Worm (Caenorhabditis elegans) whole organism, midembryonic: Measurements from ENCODE around the gene F45E4.5.

Experiments
- T22C8.4 ChIP-seq: fragments of 200-800 bp; sonication (Bioruptor generic); IDR thresholded peaks from 2 replicates; pipeline ENCODE4 v1.3.6; 2022; ENCODE audit warnings: missing genetic modification characterization, missing compliant biosample characterization
- cog-1 ChIP-seq: sonication (generic microtip); optimal IDR thresholded peaks from 2 replicates; lab custom pipeline; 2016; ENCODE audit warnings: missing genetic modification characterization, missing compliant biosample characterization
- flt-1 ChIP-seq: fragments of 200-800 bp; sonication (Bioruptor generic); IDR thresholded peaks from 2 replicates; pipeline ENCODE4 v1.3.6; 2022; ENCODE audit warnings: missing genetic modification characterization, missing compliant biosample characterization
- klf-2 ChIP-seq: fragments of 200-800 bp; sonication (Bioruptor generic); conservative IDR thresholded peaks from 2 replicates; pipeline ENCODE4 v1.3.6; 2022; ENCODE audit warnings: missing genetic modification reagents, missing genetic modification characterization, missing compliant biosample characterization
- med-1 ChIP-seq: sonication (generic microtip); optimal IDR thresholded peaks from 2 replicates; lab custom pipeline; 2017; ENCODE audit warnings: missing genetic modification characterization, mild to moderate bottlenecking, missing compliant biosample characterization, antibody characterized with exemption, missing genetic modification reagents; ENCODE audit not compliant: insufficient read depth
- ref-1 ChIP-seq: fragments of 200-800 bp; sonication (Bioruptor generic); conservative IDR thresholded peaks from 2 replicates; pipeline ENCODE4 v1.3.6; 2022; ENCODE audit warnings: missing genetic modification reagents, missing genetic modification characterization, missing compliant biosample characterization
- tab-1 ChIP-seq: fragments of 200-800 bp; sonication (Bioruptor generic); IDR thresholded peaks from 2 replicates; pipeline ENCODE4 v1.3.6; 2022; ENCODE audit warnings: missing genetic modification characterization, missing compliant biosample characterization
- ztf-23 ChIP-seq: fragments of 200-800 bp; sonication (Bioruptor generic); IDR thresholded peaks from 2 replicates; pipeline ENCODE4 v1.3.6; 2022; ENCODE audit warnings: missing genetic modification reagents, missing genetic modification characterization, missing compliant biosample characterization
- ztf-29 ChIP-seq: fragments of 200-800 bp; sonication (Bioruptor generic); IDR thresholded peaks from 2 replicates; pipeline ENCODE4 v1.3.6; 2022; ENCODE audit warnings: missing genetic modification reagents, missing genetic modification characterization, missing compliant biosample characterization

- TF ChIP-seq ztf-23 (GFP tag; lab: Robert Waterston, UW) (no peak), med-1 (GFP tag; lab: Kevin White, UChicago) (no peak), ztf-29 (GFP tag; lab: Robert Waterston, UW) (no peak), klf-2 (GFP tag; lab: Robert Waterston, UW) (no peak), tab-1 (GFP tag; lab: Robert Waterston, UW) (no peak), T22C8.4 (GFP tag; lab: Robert Waterston, UW) (no peak), flt-1 (GFP tag; lab: Robert Waterston, UW) (no peak), ref-1 (GFP tag; lab: Robert Waterston, UW) (no peak), cog-1 (tag; lab: Kevin White, UChicago) (no peak)
Measured at ce11 chrIV:7658589-7658988, 29.7 kb upstream of the F45E4.5 start, which contains the start of gene C08G9.1.
